Worm (Caenorhabditis elegans) whole organism, early embryonic: ENCODE measurements around the gene gur-4.

Source experiments
- ama-1 ChIP-seq: fragments of 150-350 bp; optimal IDR thresholded peaks from 2 replicates; lab custom pipeline; 2014
- ceh-36 ChIP-seq: sonication (generic microtip); optimal IDR thresholded peaks from 2 replicates; lab custom pipeline; 2016; ENCODE audit warnings: missing genetic modification characterization, inconsistent platforms, missing compliant biosample characterization
- flt-1 ChIP-seq: fragments of 200-800 bp; sonication (Bioruptor generic); IDR thresholded peaks from 2 replicates; pipeline ENCODE4 v1.3.6; 2022; ENCODE audit warnings: missing genetic modification characterization, missing compliant biosample characterization
- hmbx-1 ChIP-seq: sonication (generic microtip); optimal IDR thresholded peaks from 2 replicates; lab custom pipeline; 2016; ENCODE audit warnings: mild to moderate bottlenecking, missing genetic modification characterization, missing compliant biosample characterization
- pes-1 ChIP-seq: fragments of 200-800 bp; sonication (Bioruptor generic); IDR thresholded peaks from 2 replicates; pipeline ENCODE4 v1.3.6; 2022; ENCODE audit warnings: missing genetic modification reagents, missing genetic modification characterization, missing compliant biosample characterization
- tbx-37 ChIP-seq: fragments of 200-800 bp; sonication (Bioruptor generic); conservative IDR thresholded peaks from 2 replicates; pipeline ENCODE4 v1.3.6; 2022; ENCODE audit warnings: missing genetic modification reagents, missing genetic modification characterization, missing compliant biosample characterization
- tra-4 ChIP-seq: sonication (generic microtip); optimal IDR thresholded peaks from 2 replicates; lab custom pipeline; 2017; ENCODE audit warnings: missing genetic modification characterization, missing compliant biosample characterization

DNA sequence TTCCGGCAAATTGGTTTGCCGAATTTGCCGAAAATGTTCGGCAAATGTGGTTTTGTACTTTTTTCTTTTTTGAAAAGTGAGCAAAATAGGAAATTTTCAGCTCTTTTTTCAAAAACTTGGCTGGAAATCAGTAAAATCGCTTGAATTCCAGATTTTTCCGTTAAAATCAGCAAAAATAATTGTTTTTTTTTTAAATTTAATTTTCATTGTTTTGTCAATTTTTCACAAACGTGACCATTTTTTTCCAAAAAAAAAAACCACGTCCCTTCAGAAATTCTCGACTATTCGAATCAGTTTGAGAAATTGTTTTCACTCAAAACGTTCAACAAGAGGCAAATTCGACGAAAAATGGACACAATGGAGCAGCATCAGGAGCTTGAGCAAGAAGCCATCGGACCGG, 33.0 kb downstream of the gur-4 start, which contains the start of gene K09E4.1:
- TF ChIP-seq flt-1 (GFP tag; lab: Robert Waterston, UW) (no peak), tra-4 (tag; lab: Kevin White, UChicago) (no peak), tbx-37 (GFP tag; lab: Robert Waterston, UW) (no peak), pes-1 (GFP tag; lab: Robert Waterston, UW) (no peak), ceh-36 (tag; lab: Kevin White, UChicago) (no peak), hmbx-1 (tag; lab: Kevin White, UChicago) (no peak), ama-1 (no peak)
